Worm (Caenorhabditis elegans): ENCODE data around the gene ddx-15.

The ddx-15 gene

DNA sequence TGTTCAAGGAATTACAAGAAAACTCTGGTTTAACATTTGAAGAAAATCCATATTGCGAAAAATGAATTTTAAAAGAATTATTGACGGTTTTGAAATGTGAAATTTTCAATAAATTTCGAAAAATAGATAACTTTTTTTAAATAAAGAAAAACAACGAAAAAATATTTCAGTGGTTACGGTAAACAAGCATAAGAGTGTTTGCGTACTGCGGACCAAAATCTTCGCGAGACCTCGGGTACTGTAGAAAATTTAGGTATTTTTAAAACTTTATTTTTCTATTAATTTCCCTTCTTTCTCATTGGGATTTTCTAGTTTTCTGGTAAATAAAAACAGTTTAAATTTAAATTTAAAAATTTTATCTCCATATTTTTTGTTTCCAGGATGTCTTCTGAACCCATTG lies 12.6 kb upstream of the ddx-15 start, which contains the start of gene xnd-1:
Gene xnd-1 (plus strand): TSS at position 381 of the 400 bp plus-strand sequence.
- no peak for TF ChIP-seq unc-62 (GFP tag; optimal IDR thresholded peaks at IDR 0.05)

DNA sequence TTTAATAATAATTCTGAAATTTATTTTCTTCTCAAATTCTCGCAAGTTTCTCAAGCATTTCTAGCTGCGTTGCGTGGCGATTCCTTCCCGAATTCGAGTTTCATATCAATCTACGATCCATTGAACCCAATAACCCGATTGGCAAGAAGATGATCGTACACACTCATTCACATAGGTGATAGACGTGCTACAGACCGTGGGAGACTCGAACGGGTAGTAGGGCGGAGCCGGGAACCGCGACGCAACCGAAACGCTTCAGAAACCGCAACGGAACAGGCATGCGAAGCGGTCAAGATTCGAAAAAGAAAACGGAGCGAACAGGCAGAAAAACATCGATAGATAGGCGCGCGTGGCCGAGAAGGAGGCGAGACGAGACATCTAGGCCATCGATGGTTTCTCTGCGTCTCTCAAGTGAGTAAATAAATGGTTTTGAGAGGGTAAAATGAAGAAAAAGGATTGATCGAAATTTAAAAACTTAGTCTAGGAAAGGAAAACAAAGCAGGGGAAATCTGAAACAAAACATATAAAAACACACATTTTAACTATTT lies 12.0 kb upstream of the ddx-15 start, which contains the start of gene madf-11:
Gene madf-11 (minus strand): TSS at position 51 of the 548 bp plus-strand sequence.
- TF ChIP-seq unc-62 (GFP tag; optimal IDR thresholded peaks at IDR 0.05), result no peak

DNA sequence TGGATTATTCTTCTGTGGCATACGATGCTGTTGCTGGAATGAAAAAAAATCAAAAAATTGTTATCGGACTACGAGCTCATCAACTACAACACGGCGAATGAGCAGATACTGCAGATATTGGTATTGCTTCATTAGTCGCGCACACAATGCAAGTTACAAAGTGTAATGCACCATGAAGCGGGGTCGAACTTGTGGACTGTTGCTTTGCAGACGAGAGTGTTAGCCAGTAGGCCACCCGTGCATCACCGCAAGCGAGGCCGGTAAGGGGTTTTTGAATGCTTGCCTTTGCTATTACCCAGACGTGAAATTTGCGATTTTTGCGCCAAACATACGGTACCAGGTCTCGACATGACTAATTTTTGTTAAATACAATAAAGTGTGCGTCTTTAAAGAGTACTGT lies 10.5 kb upstream of the ddx-15 start:
- no peak for TF ChIP-seq unc-62 (GFP tag; optimal IDR thresholded peaks at IDR 0.05)

DNA sequence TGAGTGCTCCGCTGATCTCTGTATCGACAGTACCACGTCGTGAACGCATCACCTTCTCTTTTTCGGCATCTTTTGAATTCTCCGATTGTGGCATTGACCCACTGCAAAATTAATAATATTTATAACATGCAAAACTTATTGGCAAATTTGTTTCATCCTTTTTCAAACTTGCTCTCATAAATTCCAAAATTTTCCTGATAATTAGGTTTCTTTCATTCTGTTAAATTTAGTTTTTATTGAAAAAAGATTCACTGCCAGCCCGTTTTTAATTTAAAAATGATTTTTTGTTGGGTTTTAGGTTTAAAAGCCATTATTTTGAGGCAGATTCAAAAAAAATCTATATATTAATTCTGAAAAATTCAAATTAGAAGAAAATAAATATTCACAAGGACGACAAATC lies 8.4 kb upstream of the ddx-15 start, which contains the start of gene wdr-37:
Gene wdr-37 (minus strand): TSS at position 101 of the 400 bp plus-strand sequence.
- TF ChIP-seq unc-62 (GFP tag; optimal IDR thresholded peaks at IDR 0.05), result no peak

DNA sequence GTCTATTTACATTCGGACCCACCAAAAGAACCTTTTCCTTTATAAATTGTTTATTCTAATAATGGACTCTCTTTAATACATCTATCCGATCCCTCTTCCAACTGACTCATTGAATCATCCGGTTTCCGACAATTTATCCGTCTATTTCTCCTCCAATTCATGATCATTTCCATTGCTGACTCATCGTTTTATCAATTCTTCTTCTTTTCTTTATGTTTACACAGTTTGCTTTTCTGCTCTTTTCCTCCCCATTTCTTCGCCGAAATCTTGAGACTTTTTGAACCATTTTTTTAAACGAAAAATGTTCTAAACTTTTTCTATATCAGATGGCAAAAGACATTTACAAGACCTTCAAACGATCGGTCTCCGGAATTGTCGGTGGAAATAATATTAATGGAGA lies 3.9 kb upstream of the ddx-15 start, which contains the start of gene ced-6:
Gene ced-6 (plus strand): TSS at position 327 of the 400 bp plus-strand sequence.
- TF ChIP-seq unc-62 (GFP tag; optimal IDR thresholded peaks at IDR 0.05), result no peak

DNA sequence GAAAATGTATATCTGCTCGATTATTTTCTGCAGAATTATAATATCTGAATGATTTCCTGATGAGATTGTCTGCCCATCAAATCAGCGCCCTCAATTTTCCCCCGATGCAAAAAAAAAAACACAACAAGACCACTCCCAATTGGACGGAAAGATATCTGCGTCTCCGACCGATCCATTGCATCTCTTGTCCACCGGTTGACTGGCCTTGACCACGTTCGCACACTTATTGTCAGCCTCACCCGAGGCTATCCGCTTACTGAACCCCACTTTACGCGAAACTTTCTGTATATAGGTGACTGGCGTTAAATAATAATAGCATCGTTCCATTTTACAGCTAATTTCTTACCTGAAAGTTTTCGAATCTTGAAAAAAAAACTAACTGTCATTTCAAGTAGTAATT lies 2.8 kb upstream of the ddx-15 start:
- TF ChIP-seq unc-62 (GFP tag; optimal IDR thresholded peaks at IDR 0.05), result no peak

DNA sequence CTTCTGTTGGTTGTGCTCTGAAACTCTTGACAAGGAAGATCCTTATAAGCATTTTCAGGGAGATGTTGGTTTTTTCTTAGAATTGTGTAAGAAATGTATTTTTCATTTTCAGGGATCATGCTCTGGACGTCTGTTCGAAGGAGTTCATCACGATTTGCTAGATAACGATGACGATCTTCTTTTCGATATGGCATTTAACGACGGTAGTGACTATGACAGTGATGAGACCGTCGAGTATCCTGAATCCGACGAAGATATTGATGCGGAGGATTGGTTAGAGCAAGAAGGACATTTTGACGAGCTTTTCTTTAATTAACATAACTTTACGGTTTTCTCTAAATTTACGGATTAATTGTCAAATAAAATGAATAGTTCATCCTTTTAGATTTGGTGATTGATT lies 2.8 kb downstream of the ddx-15 start:
- TF ChIP-seq unc-62 (GFP tag; optimal IDR thresholded peaks at IDR 0.05), result no peak

DNA sequence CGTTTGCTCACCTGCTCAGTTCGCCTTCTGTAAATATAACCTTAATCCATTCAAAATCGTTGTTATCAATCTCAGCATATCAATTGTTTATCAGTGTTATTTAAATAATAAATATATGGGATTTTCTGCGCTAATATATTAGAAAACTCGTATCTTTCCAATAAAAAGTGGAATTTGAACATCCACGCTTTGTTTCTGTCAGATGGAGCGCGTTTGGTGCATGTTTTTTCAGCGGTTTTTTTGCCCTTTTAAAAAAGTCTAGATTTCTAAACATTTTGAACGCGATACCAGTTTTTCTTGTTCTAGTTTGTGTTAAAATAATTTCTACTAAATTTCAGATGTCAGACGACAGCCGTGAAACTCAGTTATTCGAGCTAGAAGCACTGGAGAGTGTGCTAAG lies 4.6 kb downstream of the ddx-15 start, which contains the start of gene F56D2.2:
Gene F56D2.2 (plus strand): TSS at position 339 of the 400 bp plus-strand sequence.
- no peak for TF ChIP-seq unc-62 (GFP tag; optimal IDR thresholded peaks at IDR 0.05)

DNA sequence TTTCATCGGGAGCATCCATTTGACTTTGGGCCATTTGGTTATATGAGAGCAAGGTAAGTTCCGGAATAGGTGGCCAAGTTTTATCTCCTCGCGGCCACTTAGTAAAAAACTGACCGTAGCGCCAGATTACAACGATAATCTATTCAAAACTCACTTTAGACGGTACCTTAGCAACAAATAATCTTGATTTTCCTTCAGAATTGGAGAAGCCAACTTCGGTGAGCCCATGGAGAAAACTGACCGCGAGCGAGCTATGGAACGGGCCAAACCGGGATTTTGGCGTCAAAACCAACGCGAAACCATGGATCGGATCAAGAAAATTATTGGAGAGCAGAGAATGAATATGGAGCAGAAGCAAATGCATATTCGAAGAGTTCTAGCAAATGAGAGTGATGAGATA lies 5.8 kb downstream of the ddx-15 start:
- no peak for TF ChIP-seq unc-62 (GFP tag; optimal IDR thresholded peaks at IDR 0.05)

DNA sequence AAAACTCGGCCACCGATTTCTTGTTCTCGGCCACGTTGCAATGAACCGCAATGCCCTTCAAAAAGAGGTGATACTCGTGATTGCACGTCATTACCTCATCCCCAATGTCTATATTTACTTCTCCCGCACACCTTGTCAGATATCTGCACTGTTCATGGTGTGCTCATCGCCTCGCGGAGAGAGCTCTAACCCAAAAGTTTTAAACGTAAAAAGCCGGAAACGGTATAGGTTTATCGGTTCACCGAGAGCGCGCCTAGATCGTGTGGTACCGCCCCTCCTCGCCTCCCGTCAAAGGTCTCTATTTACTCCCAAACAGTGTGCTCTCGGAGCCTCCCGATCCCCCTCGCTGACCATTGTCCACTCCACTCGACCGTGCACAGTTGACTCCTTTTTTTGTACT lies 6.9 kb downstream of the ddx-15 start, which contains the start of gene F56D2.3:
Gene F56D2.3 (plus strand): TSS at position 301 of the 400 bp plus-strand sequence.
- TF ChIP-seq unc-62 (GFP tag; optimal IDR thresholded peaks at IDR 0.05), result no peak

DNA sequence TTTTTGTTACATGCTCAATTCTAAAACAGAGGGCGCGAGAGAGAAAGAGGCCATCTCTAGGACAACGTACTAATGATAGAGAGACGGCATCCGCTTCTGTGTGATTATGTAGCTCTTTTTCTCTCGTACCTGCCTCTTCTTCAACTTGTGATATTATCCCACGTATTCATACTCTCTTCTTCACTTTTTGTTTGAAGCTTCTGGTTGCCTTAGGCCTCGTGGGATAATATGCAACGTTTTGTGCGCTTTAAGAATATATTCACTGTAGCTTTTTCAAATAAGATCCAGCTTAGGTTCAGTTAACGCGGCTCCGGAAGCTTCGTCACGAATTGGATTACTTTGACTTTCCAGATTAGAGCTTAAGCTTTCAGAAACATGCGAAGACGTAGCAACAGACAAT lies 8.8 kb downstream of the ddx-15 start, which contains the start of the genes F56D2.8 and uev-2:
Gene F56D2.8 (minus strand): TSS at position 101 of the 400 bp plus-strand sequence.
Gene uev-2 (plus strand): TSS at position 360 of the 400 bp plus-strand sequence.
- no peak for TF ChIP-seq unc-62 (GFP tag; optimal IDR thresholded peaks at IDR 0.05)

DNA sequence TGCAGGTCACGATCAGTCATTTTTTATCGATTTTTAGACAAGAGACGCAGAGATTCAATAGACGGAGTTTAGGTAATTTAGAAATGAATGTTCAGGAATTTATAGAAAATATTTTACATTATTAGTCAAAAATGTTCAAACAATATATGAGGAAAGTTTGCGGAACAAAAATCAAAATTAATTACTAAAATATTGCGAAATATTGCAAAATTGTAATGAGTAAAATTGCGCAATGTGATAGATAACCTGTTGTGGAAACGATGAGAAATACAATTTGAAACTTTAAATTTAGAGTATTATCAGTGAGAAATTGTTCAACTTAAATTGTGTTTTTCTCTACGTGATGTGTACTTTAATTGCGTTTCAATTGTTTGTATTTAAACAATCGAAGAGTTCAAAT lies 10.5 kb downstream of the ddx-15 start, which contains the start of gene F56D2.5:
Gene F56D2.5 (minus strand): TSS at position 371 of the 400 bp plus-strand sequence.
- TF ChIP-seq unc-62 (GFP tag; optimal IDR thresholded peaks at IDR 0.05), result no peak

DNA sequence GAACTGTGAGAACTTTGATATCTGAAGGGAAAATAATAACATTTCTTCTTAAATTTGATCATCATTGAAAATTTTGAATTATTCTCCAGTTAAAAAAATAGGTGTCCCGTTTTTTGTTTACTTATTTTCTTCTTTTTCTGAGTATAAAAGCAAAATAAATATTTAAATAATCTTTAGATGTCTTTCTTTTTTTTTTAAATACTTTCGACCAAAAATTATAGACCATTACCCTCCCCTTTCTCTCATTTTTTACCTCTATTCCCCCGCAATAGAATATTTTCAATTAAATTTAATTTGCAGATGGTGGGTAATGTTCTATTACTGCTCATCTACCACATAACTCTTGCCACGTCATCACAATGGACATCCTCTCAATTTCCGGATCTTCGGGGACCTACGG lies 17.8 kb downstream of the ddx-15 start, which contains the start of gene molo-1:
Gene molo-1 (plus strand): TSS at position 301 of the 400 bp plus-strand sequence.
- TF ChIP-seq unc-62 (GFP tag; optimal IDR thresholded peaks at IDR 0.05), result no peak

DNA sequence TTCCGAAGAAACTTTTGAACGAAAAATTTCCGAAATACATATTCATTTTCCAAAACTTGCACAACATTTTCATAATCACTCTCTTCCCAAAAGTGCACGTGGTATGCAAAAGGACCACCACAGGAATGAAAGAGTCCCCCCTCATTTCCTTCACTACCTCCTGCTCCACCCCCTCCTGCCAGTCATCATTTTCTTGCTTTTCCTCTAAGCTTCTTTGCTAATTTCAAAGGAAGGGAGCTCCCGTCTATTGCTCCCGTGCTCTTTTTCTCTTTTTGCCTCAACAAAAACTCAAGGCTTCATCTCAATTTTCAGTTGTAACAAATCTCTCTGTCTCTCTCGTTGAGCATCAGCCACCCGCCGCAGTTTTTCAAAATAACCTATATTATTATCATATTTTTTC lies 18.7 kb downstream of the ddx-15 start:
- no peak for TF ChIP-seq unc-62 (GFP tag; optimal IDR thresholded peaks at IDR 0.05)

DNA sequence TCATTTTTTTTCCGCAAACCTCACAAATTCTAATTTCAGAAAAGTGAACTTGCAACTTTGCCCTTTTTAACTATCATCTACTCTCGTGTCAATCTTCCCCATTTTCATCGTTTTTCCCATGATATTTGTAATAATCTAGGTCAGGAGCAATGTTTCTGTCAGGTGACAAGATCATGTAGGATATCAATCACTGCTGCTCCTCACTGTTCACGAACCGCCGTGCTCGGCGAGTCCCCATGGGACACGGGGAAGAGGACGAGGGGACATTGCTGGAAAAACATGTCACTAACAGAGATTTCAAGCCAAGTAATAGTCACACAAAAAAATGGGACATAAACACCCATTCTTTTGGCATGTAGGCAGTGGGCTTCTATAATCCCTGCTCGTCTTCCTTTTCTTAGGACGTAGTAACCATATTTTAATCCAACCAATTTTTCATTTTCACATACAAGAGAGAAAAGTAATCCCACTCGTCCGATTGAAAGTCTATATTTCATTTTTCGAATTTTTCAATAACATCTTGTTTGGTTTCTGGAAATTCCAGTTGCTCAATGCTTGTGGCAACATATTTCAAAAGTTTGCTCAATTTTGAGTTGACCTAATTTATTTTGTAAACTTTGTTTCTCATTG lies 20.6 kb downstream of the ddx-15 start:
- no peak for TF ChIP-seq unc-62 (GFP tag; optimal IDR thresholded peaks at IDR 0.05)

DNA sequence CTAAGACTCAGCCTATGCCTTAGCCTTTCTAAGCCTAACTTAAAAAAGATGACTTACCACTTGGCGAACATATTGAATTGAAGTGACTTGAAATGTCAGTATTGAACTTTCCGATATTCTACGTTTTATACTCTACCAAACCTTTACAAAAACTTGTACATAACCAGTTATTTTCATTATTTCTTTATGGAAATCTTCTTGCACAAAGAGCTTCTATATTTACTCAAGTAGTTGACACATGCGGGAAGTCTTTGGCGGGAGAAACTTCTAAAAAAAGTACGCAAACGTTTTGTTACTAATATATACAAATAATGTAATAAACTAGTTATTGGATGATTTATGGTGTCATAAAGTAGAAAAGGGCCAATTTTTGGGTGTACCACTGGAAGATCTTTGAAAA lies 22.8 kb downstream of the ddx-15 start, which contains the start of gene nspb-12:
Gene nspb-12 (minus strand): TSS at position 101 of the 400 bp plus-strand sequence.
- TF ChIP-seq unc-62 (GFP tag; optimal IDR thresholded peaks at IDR 0.05), result no peak

DNA sequence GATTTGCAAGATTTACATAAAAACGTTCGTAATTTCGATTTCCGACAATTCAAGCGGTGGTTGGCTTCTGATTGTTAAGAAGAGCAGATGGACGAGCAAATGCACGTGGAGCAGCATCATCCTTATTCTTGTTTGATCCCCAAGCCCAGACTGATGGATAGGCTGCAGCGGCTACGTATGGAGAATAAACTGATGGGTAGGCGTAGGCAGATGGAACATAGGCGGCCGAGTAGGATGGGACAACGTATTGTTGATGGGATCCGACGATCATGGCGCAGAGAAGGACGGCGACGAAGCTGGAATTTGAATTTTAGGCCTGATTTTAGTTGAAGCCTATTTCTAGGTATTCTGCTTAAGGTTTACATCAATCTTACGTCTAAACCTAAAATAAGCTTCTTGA lies 23.3 kb downstream of the ddx-15 start:
- no peak for TF ChIP-seq unc-62 (GFP tag; optimal IDR thresholded peaks at IDR 0.05)
